Worm (Caenorhabditis elegans) whole organism, young adult: ENCODE results near the gene php-3.

ENCODE experiments used
- B0261.1 ChIP-seq: sonication (generic microtip); optimal IDR thresholded peaks from 2 replicates; lab custom pipeline; 2016; ENCODE audit warnings: mild to moderate bottlenecking, missing genetic modification characterization, moderate library complexity, missing compliant biosample characterization
- F33H1.4 ChIP-seq: fragments of 200-800 bp; sonication (Bioruptor generic); IDR thresholded peaks from 2 replicates; pipeline ENCODE4 v1.3.6; 2022; ENCODE audit warnings: missing genetic modification reagents, missing genetic modification characterization, missing compliant biosample characterization
- F39B2.1 ChIP-seq: fragments of 200-800 bp; sonication (Bioruptor generic); IDR thresholded peaks from 2 replicates; pipeline ENCODE4 v1.3.6; 2022; ENCODE audit warnings: missing genetic modification reagents, missing genetic modification characterization, missing compliant biosample characterization
- F49E8.2 ChIP-seq: sonication (generic microtip); optimal IDR thresholded peaks from 3 replicates; lab custom pipeline; 2017; ENCODE audit warnings: missing genetic modification characterization, mild to moderate bottlenecking, missing compliant biosample characterization, antibody characterized with exemption, moderate library complexity; ENCODE audit not compliant: insufficient read depth
- F57C9.4 ChIP-seq: sonication (generic microtip); optimal IDR thresholded peaks from 2 replicates; lab custom pipeline; 2017; ENCODE audit warnings: mild to moderate bottlenecking, missing genetic modification characterization, missing compliant biosample characterization
- egrh-3 ChIP-seq: fragments of 200-800 bp; sonication (Bioruptor generic); IDR thresholded peaks from 2 replicates; pipeline ENCODE4 v1.3.6; 2022; ENCODE audit warnings: missing genetic modification reagents, missing genetic modification characterization, missing compliant biosample characterization
- ekl-4 ChIP-seq: fragments of 200-800 bp; sonication (Bioruptor generic); IDR thresholded peaks from 2 replicates; pipeline ENCODE4 v1.3.6; 2022; ENCODE audit warnings: missing genetic modification reagents, missing genetic modification characterization, missing compliant biosample characterization
- hrde-1 ChIP-seq: sonication (generic microtip); optimal IDR thresholded peaks from 2 replicates; lab custom pipeline; 2016; ENCODE audit warnings: missing genetic modification characterization, mild to moderate bottlenecking, missing compliant biosample characterization, moderate library complexity, missing genotype, missing genetic modification reagents, borderline replicate concordance
- hsf-1 ChIP-seq: fragments of 200-800 bp; sonication (Bioruptor generic); IDR thresholded peaks from 2 replicates; pipeline ENCODE4 v1.3.6; 2022; ENCODE audit warnings: missing genetic modification reagents, missing genetic modification characterization, missing compliant biosample characterization
- madf-3 ChIP-seq: fragments of 200-800 bp; sonication (Bioruptor generic); IDR thresholded peaks from 2 replicates; pipeline ENCODE4 v1.3.6; 2022; ENCODE audit warnings: missing genetic modification reagents, missing genetic modification characterization, missing compliant biosample characterization
- repo-1 ChIP-seq: sonication (generic microtip); optimal IDR thresholded peaks from 2 replicates; lab custom pipeline; 2017; ENCODE audit warnings: mild to moderate bottlenecking, missing genetic modification characterization, missing compliant biosample characterization
- snpc-1.1 ChIP-seq: sonication (generic microtip); optimal IDR thresholded peaks from 2 replicates; lab custom pipeline; 2017; ENCODE audit warnings: missing genetic modification characterization, mild to moderate bottlenecking, missing compliant biosample characterization, antibody characterized with exemption, moderate library complexity, missing genotype, missing genetic modification reagents; ENCODE audit not compliant: insufficient read depth
- snpc-4 ChIP-seq, 5 experiments: fragments of 150-350 bp in 1 of 5; sonication (generic microtip) in 4 of 5; optimal IDR thresholded peaks; 2 replicates each; lab custom pipeline; 2014 to 2018; ENCODE audit warnings: missing genetic modification characterization in 5 of 5, missing biosample characterization in 3 of 5, antibody characterized with exemption in 2 of 5, mild to moderate bottlenecking in 2 of 5, missing compliant biosample characterization in 2 of 5, missing genotype in 2 of 5, moderate library complexity in 2 of 5, missing genetic modification reagents in 1 of 5
- ztf-22 ChIP-seq: fragments of 200-800 bp; sonication (Bioruptor generic); optimal IDR thresholded peaks from 2 replicates; lab custom pipeline; 2018; ENCODE audit warnings: mild to moderate bottlenecking, missing genetic modification characterization, moderate library complexity, missing compliant biosample characterization

- no peak for TF ChIP-seq F33H1.4
- no peak for TF ChIP-seq F49E8.2 (tag; lab: Kevin White, UChicago)
- no peak for TF ChIP-seq hsf-1 (GFP tag; lab: Robert Waterston, UW)
- TF ChIP-seq hrde-1 (tag; lab: Kevin White, UChicago): no peak
- no peak for TF ChIP-seq snpc-4 (GFP tag; optimal IDR thresholded peaks at IDR 0.05; lab: Kevin White, UChicago)
- no peak for TF ChIP-seq snpc-4 (tag; optimal IDR thresholded peaks at IDR 0.05; lab: Kevin White, UChicago)
- TF ChIP-seq ztf-22 (GFP tag; lab: Kevin White, UChicago): no peak
- TF ChIP-seq ekl-4 (GFP tag; lab: Robert Waterston, UW): no peak
- no peak for TF ChIP-seq B0261.1 (tag; lab: Kevin White, UChicago)
- no peak for TF ChIP-seq repo-1 (tag; lab: Kevin White, UChicago)
- TF ChIP-seq F39B2.1 (GFP tag; lab: Robert Waterston, UW): no peak
- TF ChIP-seq F57C9.4 (tag; lab: Kevin White, UChicago): no peak
- TF ChIP-seq snpc-1.1 (tag; lab: Kevin White, UChicago): no peak
- TF ChIP-seq egrh-3 (GFP tag; lab: Robert Waterston, UW): no peak
- TF ChIP-seq madf-3 (GFP tag; lab: Robert Waterston, UW): no peak
These were observed 9.6 kb downstream of the php-3 start for ce11 chrIII:12067736-12068135.
